Fruit fly (Drosophila melanogaster) whole organism, wandering third instar larva: Measurements from ENCODE around the gene CG6094.

Source experiments
- Jra ChIP-seq: sonication (Bioruptor generic); optimal IDR thresholded peaks from 2 replicates; lab custom pipeline; 2016; ENCODE audit warnings: missing biosample characterization, missing genetic modification characterization
- N ChIP-seq: fragments of >200 bp; optimal IDR thresholded peaks from 2 replicates; lab custom pipeline; 2018; ENCODE audit warnings: missing biosample characterization, missing external identifiers, missing genetic modification characterization
- fru ChIP-seq: fragments of 200-800 bp; sonication (Bioruptor generic); optimal IDR thresholded peaks from 3 replicates; lab custom pipeline; 2016; ENCODE audit warnings: missing biosample characterization, mild to moderate bottlenecking, missing genetic modification characterization
- lola ChIP-seq: fragments of >200 bp; optimal IDR thresholded peaks from 2 replicates; lab custom pipeline; 2017; ENCODE audit warnings: missing biosample characterization, missing genetic modification characterization
- pan ChIP-seq: fragments of >200 bp; optimal IDR thresholded peaks from 2 replicates; lab custom pipeline; 2017
- psq ChIP-seq: fragments of 200-800 bp; sonication (Bioruptor generic); optimal IDR thresholded peaks from 3 replicates; lab custom pipeline; 2017; ENCODE audit warnings: missing biosample characterization, mild to moderate bottlenecking, missing genetic modification characterization, moderate library complexity
- usp ChIP-seq: fragments of >200 bp; optimal IDR thresholded peaks from 2 replicates; lab custom pipeline; 2017; ENCODE audit warnings: missing biosample characterization, missing genetic modification characterization

dm6 chr2L:10503356-10503977 is 3.4 kb upstream of the CG6094 start:
- no peak for TF ChIP-seq lola (GFP tag; lab: Kevin White, UChicago)
- TF ChIP-seq Jra: no peak
- TF ChIP-seq usp: no peak
- TF ChIP-seq N (GFP tag; lab: Kevin White, UChicago): no peak
- no peak for TF ChIP-seq fru (GFP tag; lab: Kevin White, UChicago)
- no peak for TF ChIP-seq psq (GFP tag; lab: Kevin White, UChicago)
- TF ChIP-seq pan (lab: Kevin White, UChicago): no peak
